Fruit fly (Drosophila melanogaster): ENCODE data around the gene LysP.
A peak's percentile ranks its signal among the peaks of the same experiment; 100 is the strongest.

LysP gene

dm6 chr3L:1203855-1204431, 14.6 kb downstream of the LysP start:
- TF ChIP-seq GATAd (GFP tag; optimal IDR thresholded peaks at IDR 0.05) (no peak), Dfd (GFP tag; optimal IDR thresholded peaks at IDR 0.05) (peak; percentile 97)

dm6 chr3L:1202588-1203195, 15.8 kb downstream of the LysP start, which contains the start of gene meep:
meep (minus strand) TSS chr3L:1203036.
- TF ChIP-seq Sp1 (GFP tag; optimal IDR thresholded peaks at IDR 0.05): no peak
- TF ChIP-seq Hr83 (GFP tag; optimal IDR thresholded peaks at IDR 0.05; ENCODE audit: poor library complexity, severe bottlenecking): no peak
- TF ChIP-seq Hr78 (GFP tag; optimal IDR thresholded peaks at IDR 0.05): no peak
- TF ChIP-seq rgr (GFP tag; optimal IDR thresholded peaks at IDR 0.05): no peak
- TF ChIP-seq Rel (GFP tag; optimal IDR thresholded peaks at IDR 0.05): no peak
- no peak for TF ChIP-seq Rel (tag; optimal IDR thresholded peaks at IDR 0.05)
- TF ChIP-seq foxo (GFP tag; optimal IDR thresholded peaks at IDR 0.05): no peak
- TF ChIP-seq Dif (GFP tag; optimal IDR thresholded peaks at IDR 0.05; ENCODE audit: partially characterized antibody): no peak
- no peak for TF ChIP-seq dl (GFP tag; optimal IDR thresholded peaks at IDR 0.05; ENCODE audit: insufficient read depth in 1 of 2, partially characterized antibody in 2 of 2)
- no peak for TF ChIP-seq h (GFP tag; optimal IDR thresholded peaks at IDR 0.05)
- TF ChIP-seq br (GFP tag; optimal IDR thresholded peaks at IDR 0.05): no peak
- no peak for TF ChIP-seq fru (GFP tag; optimal IDR thresholded peaks at IDR 0.05)
- TF ChIP-seq dsf (GFP tag; optimal IDR thresholded peaks at IDR 0.05; ENCODE audit: borderline replicate concordance): no peak
- no peak for TF ChIP-seq dmrt93B (GFP tag; optimal IDR thresholded peaks at IDR 0.05)
- no peak for TF ChIP-seq HLH106 (tag; optimal IDR thresholded peaks at IDR 0.05)
- no peak for TF ChIP-seq pan (optimal IDR thresholded peaks at IDR 0.05)
- TF ChIP-seq Hnf4 (GFP tag; optimal IDR thresholded peaks at IDR 0.05): no peak

- TF ChIP-seq CrebA (GFP tag; optimal IDR thresholded peaks at IDR 0.05; ENCODE audit: borderline replicate concordance) (no peak), h (GFP tag; optimal IDR thresholded peaks at IDR 0.05) (no peak), Myc (optimal IDR thresholded peaks at IDR 0.05) (no peak), br (GFP tag; optimal IDR thresholded peaks at IDR 0.05) (no peak), Abd-B (GFP tag; optimal IDR thresholded peaks at IDR 0.05) (no peak), psq (GFP tag; optimal IDR thresholded peaks at IDR 0.05) (no peak), Sp1 (GFP tag; optimal IDR thresholded peaks at IDR 0.05) (no peak), usp (GFP tag; optimal IDR thresholded peaks at IDR 0.05) (no peak), CG9705 (GFP tag; optimal IDR thresholded peaks at IDR 0.05) (no peak), woc (GFP tag; optimal IDR thresholded peaks at IDR 0.05) (no peak), fru (GFP tag; optimal IDR thresholded peaks at IDR 0.05) (no peak), OdsH (GFP tag; optimal IDR thresholded peaks at IDR 0.05) (no peak), Hr78 (GFP tag; optimal IDR thresholded peaks at IDR 0.05) (no peak), N (GFP tag; optimal IDR thresholded peaks at IDR 0.05) (no peak), HLH106 (tag; optimal IDR thresholded peaks at IDR 0.05) (no peak), Hnf4 (GFP tag; optimal IDR thresholded peaks at IDR 0.05) (no peak), sage (GFP tag; optimal IDR thresholded peaks at IDR 0.05) (no peak), Hr83 (GFP tag; optimal IDR thresholded peaks at IDR 0.05; ENCODE audit: poor library complexity, severe bottlenecking) (no peak), sv (GFP tag; optimal IDR thresholded peaks at IDR 0.05) (no peak), dsf (GFP tag; optimal IDR thresholded peaks at IDR 0.05; ENCODE audit: borderline replicate concordance) (no peak)
Observed at dm6 chr3L:1200357-1201051, 18.0 kb downstream of the LysP start, which contains the start of gene mwh. mwh (plus strand) TSS chr3L:1200786.

DNA sequence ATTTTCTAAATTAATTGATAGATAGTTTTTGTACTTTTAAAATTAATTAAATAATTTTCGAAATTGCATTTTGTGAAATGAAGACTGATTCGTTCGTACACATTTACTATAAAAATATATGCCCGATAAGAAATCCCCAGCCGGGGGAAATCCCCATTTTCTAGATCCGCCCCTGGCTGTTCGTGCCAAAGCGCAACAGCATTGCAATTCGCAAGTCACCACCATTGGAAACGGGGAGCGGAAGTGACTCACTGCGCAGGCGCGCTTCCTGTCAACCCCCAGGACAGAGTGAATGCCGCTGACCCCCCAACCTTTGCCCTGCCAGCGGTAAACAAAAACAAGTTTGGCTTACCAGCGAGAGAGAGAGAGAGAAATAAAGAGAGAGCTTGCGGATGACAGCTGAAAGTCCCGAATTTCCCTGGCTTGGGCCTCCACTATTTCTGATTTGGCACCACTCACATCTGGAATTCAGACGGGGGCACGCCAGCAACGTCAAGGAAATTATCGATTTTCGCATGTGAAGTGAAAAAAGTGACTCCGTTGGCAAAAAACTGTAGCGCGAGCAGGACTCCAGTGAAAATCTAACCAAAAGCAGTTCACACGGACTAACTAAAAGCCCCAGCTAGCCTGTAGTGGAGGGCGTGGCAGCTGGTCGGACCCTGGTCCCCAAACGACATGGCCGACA, 22.5 kb downstream of the LysP start, which contains the start of gene Aplip1:
Gene Aplip1 (plus strand): TSS at position 450 of the 685 bp plus-strand sequence.
- TF ChIP-seq Rel (GFP tag; optimal IDR thresholded peaks at IDR 0.05): no peak
- peak; percentile 72 for TF ChIP-seq Rel (tag; optimal IDR thresholded peaks at IDR 0.05)
- TF ChIP-seq lola (GFP tag; optimal IDR thresholded peaks at IDR 0.05): no peak
- TF ChIP-seq foxo (GFP tag; optimal IDR thresholded peaks at IDR 0.05): peak in 1 of 2 experiments; percentile 15
- TF ChIP-seq Sp1 (GFP tag; optimal IDR thresholded peaks at IDR 0.05): no peak
